Worm (Caenorhabditis elegans): Measurements from ENCODE around the gene nhr-54.

DNA sequence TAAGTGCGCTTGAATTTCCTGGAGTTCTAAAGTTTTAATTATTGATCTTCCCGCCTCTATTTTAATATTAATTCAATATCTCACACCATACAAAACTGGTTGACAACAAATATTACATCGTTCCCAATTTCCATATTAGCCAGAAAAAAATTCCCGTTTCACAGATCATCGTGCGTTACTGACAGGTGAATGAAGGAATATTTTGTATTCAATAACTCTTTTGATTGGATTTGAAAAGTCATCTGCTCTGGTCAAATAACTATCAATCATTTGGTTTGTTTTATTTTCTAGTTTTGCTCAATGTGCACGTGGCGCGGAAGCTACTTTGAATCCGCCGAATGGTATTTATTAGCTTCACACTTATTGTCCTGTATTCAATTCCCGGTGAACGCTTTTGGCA lies 22.0 kb downstream of the nhr-54 start, which contains the start of gene srh-139:
- no peak for TF ChIP-seq swsn-7 (tag; optimal IDR thresholded peaks at IDR 0.05)
- TF ChIP-seq ama-1 (optimal IDR thresholded peaks at IDR 0.05), result no peak
- TF ChIP-seq unc-98 (GFP tag; IDR thresholded peaks at IDR 0.05), result no peak
- TF ChIP-seq hpl-2 (GFP tag; optimal IDR thresholded peaks at IDR 0.05), result no peak
- no peak for TF ChIP-seq ceh-82 (tag; optimal IDR thresholded peaks at IDR 0.05)
- no peak for TF ChIP-seq tlp-1 (tag; optimal IDR thresholded peaks at IDR 0.05)
- no peak for TF ChIP-seq snpc-4 (tag; optimal IDR thresholded peaks at IDR 0.05)
